Worm (Caenorhabditis elegans) whole organism, midembryonic: ENCODE measurements around the gene mrps-24.

Experiments
- T22C8.4 ChIP-seq: fragments of 200-800 bp; sonication (Bioruptor generic); IDR thresholded peaks from 2 replicates; pipeline ENCODE4 v1.3.6; 2022; ENCODE audit warnings: missing genetic modification characterization, missing compliant biosample characterization
- flt-1 ChIP-seq: fragments of 200-800 bp; sonication (Bioruptor generic); IDR thresholded peaks from 2 replicates; pipeline ENCODE4 v1.3.6; 2022; ENCODE audit warnings: missing genetic modification characterization, missing compliant biosample characterization
- med-1 ChIP-seq: sonication (generic microtip); optimal IDR thresholded peaks from 2 replicates; lab custom pipeline; 2017; ENCODE audit warnings: missing genetic modification characterization, mild to moderate bottlenecking, missing compliant biosample characterization, antibody characterized with exemption, missing genetic modification reagents; ENCODE audit not compliant: insufficient read depth

DNA sequence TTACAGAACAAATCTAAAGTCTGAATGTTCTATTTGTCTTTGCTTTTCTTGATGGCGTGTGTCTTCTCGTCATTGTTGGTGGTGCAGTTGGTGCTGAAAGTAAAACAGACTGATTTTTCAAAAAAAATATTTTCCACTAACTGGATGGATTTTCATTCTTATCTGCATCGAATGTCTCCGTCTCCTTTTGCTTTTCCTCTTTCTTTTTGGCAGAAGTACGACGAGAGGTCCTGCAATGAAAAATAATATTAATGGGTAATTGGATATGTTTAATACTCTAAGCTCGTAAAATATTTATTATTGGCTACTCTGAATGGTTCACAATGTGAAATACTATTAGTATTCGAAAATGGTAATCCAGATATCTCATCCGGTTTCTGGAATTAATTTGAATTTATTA lies 50.3 kb downstream of the mrps-24 start, which contains the start of gene del-7:
- TF ChIP-seq flt-1 (no peak), T22C8.4 (no peak), med-1 (GFP tag; lab: Kevin White, UChicago) (no peak)
